Fruit fly (Drosophila melanogaster): ENCODE results near the gene CG42233.

DNA sequence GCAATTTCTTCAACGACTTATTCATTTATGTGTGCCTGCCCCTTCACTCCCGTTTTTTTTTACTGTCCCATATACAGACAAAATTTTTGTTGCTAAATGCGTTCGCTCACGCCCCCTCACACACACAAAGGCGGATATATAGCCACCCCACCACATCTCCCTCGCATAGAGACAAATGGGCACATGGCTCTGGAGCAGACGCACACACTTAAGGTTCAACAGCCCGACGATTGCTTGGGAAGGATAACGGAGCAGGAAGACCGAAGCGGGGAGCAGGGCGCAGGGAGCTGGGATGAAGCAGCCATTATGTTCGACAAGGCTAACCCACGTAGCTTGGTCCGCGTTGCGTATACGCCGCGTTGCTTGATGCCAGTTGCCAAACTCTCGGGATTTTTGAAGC is 21.3 kb upstream of the CG42233 start:
- no peak for TF ChIP-seq gl (tag; optimal IDR thresholded peaks at IDR 0.05)
- no peak for TF ChIP-seq CG15710 (tag; optimal IDR thresholded peaks at IDR 0.05)
- no peak for TF ChIP-seq CG17806 (tag; optimal IDR thresholded peaks at IDR 0.05)
- TF ChIP-seq EcR (GFP tag; optimal IDR thresholded peaks at IDR 0.05) = no peak
- TF ChIP-seq fd96Ca (GFP tag; IDR thresholded peaks at IDR 0.05) = no peak
